Worm (Caenorhabditis elegans) whole organism, L4 larva: ENCODE data around the gene fbxa-199.

ENCODE experiments used
- egl-27 ChIP-seq: sonication (generic microtip); optimal IDR thresholded peaks from 3 replicates; lab custom pipeline; 2017; ENCODE audit warnings: missing biosample characterization, missing genetic modification reagents, missing genetic modification characterization
- mdl-1 ChIP-seq, 2 experiments: fragments of 150-350 bp in 1 of 2; sonication (generic microtip) in 1 of 2; optimal IDR thresholded peaks; 2 replicates each; lab custom pipeline; 2014 to 2017; ENCODE audit warnings: missing biosample characterization in 2 of 2, missing genetic modification characterization in 2 of 2
- mdt-29 ChIP-seq: fragments of 200-800 bp; sonication (Bioruptor generic); IDR thresholded peaks from 2 replicates; pipeline ENCODE4 v1.3.6; 2022; ENCODE audit warnings: missing genetic modification reagents, missing genetic modification characterization, missing compliant biosample characterization
- nhr-11 ChIP-seq: fragments of 150-350 bp; optimal IDR thresholded peaks from 2 replicates; lab custom pipeline; 2014; ENCODE audit warnings: missing biosample characterization, missing genetic modification characterization
- nhr-76 ChIP-seq: fragments of 150-350 bp; optimal IDR thresholded peaks from 2 replicates; lab custom pipeline; 2014; ENCODE audit warnings: missing biosample characterization, missing genetic modification characterization
- snpc-4 ChIP-seq: fragments of 150-350 bp; optimal IDR thresholded peaks from 2 replicates; lab custom pipeline; 2014; ENCODE audit warnings: missing biosample characterization, missing genetic modification characterization
- tra-1 ChIP-seq: fragments of 200-800 bp; sonication (Bioruptor generic); IDR thresholded peaks from 2 replicates; pipeline ENCODE4 v1.3.6; 2022; ENCODE audit warnings: missing genetic modification reagents, missing genetic modification characterization, missing compliant biosample characterization

ce11 chrV:15397139-15397538 lies 1.5 kb downstream of the fbxa-199 start:
- no peak for TF ChIP-seq mdl-1 (tag; optimal IDR thresholded peaks at IDR 0.05; lab: Kevin White, UChicago)
- TF ChIP-seq nhr-11 = no peak
- no peak for TF ChIP-seq tra-1 (GFP tag; lab: Robert Waterston, UW)
- TF ChIP-seq snpc-4 (tag; lab: Kevin White, UChicago) = no peak
- no peak for TF ChIP-seq egl-27 (tag; lab: Kevin White, UChicago)
- TF ChIP-seq mdt-29 (GFP tag; lab: Robert Waterston, UW) = no peak
- TF ChIP-seq nhr-76 (tag; lab: Kevin White, UChicago) = no peak
